Worm (Caenorhabditis elegans) whole organism, L3 larva: ENCODE measurements around the gene islo-1.

ENCODE experiments used
- R02D3.7 ChIP-seq: fragments of 150-350 bp; optimal IDR thresholded peaks from 2 replicates; lab custom pipeline; 2014; ENCODE audit warnings: missing biosample characterization, missing genetic modification characterization
- ZK546.5 ChIP-seq: sonication (generic microtip); optimal IDR thresholded peaks from 2 replicates; lab custom pipeline; 2017; ENCODE audit warnings: missing biosample characterization, missing genetic modification characterization
- ama-1 ChIP-seq: fragments of 150-350 bp; optimal IDR thresholded peaks from 2 replicates; lab custom pipeline; 2018
- elt-3 ChIP-seq, 3 experiments: fragments of 150-350 bp in 1 of 3; sonication (generic microtip) in 2 of 3; optimal IDR thresholded peaks; 2 replicates in 2 of 3; 4 replicates in 1 of 3; lab custom pipeline; 2014 to 2017; ENCODE audit warnings: missing biosample characterization in 3 of 3, missing genetic modification characterization in 3 of 3
- lin-15B ChIP-seq: fragments of 150-350 bp; optimal IDR thresholded peaks from 2 replicates; lab custom pipeline; 2014; ENCODE audit warnings: missing biosample characterization, missing genetic modification characterization
- lin-39 ChIP-seq: fragments of 150-350 bp; optimal IDR thresholded peaks from 2 replicates; lab custom pipeline; 2018; ENCODE audit warnings: missing biosample characterization, missing genetic modification reagents, missing genetic modification characterization
- nfya-1 ChIP-seq: sonication (generic microtip); optimal IDR thresholded peaks from 2 replicates; lab custom pipeline; 2017; ENCODE audit warnings: missing genetic modification characterization, mild to moderate bottlenecking, missing compliant biosample characterization, antibody characterized with exemption, moderate library complexity; ENCODE audit not compliant: insufficient read depth
- nhr-11 ChIP-seq: fragments of 150-350 bp; optimal IDR thresholded peaks from 2 replicates; lab custom pipeline; 2014; ENCODE audit warnings: missing biosample characterization, missing genetic modification characterization
- nhr-23 ChIP-seq: fragments of 150-350 bp; optimal IDR thresholded peaks from 2 replicates; lab custom pipeline; 2014; ENCODE audit warnings: missing biosample characterization, missing genetic modification reagents, missing genetic modification characterization
- nhr-237 ChIP-seq: fragments of 150-350 bp; optimal IDR thresholded peaks from 2 replicates; lab custom pipeline; 2014; ENCODE audit warnings: missing biosample characterization, missing genetic modification characterization
- nhr-25 ChIP-seq: sonication (generic microtip); optimal IDR thresholded peaks from 2 replicates; lab custom pipeline; 2017; ENCODE audit warnings: missing biosample characterization, missing genetic modification characterization
- unc-62 ChIP-seq: fragments of 150-350 bp; sonication (generic microtip); optimal IDR thresholded peaks from 4 replicates; lab custom pipeline; 2014; ENCODE audit warnings: missing biosample characterization, missing genetic modification reagents, missing genetic modification characterization
- ztf-4 ChIP-seq: fragments of 150-350 bp; optimal IDR thresholded peaks from 2 replicates; lab custom pipeline; 2014; ENCODE audit warnings: missing biosample characterization, missing genetic modification characterization

DNA sequence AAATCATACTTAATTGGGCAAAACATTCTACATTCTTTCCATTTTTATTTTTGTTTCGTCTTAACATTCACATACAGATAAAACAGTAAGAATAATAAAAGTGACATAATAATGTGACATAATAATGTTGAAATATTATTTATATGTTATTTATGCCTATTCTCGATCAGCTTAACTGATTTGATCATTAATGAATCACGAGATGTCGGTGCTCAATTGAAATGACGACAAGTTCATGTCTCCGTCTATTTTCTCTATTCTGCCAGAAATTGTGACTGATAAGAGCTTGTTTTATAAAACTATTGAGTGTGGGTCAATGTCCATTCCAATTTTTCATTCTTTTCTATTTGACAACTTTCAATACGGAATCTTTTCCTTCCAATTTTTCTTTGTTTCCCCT, 15.5 kb downstream of the islo-1 start:
- TF ChIP-seq ztf-4 (tag; lab: Kevin White, UChicago) (no peak), nhr-11 (tag; lab: Kevin White, UChicago) (no peak), ama-1 (lab: Kevin White, UChicago) (no peak), lin-15B (tag; lab: Kevin White, UChicago) (no peak), nhr-25 (no peak), elt-3 (tag; optimal IDR thresholded peaks at IDR 0.05; lab: Kevin White, UChicago) (no peak), nhr-237 (tag; lab: Kevin White, UChicago) (no peak), R02D3.7 (tag; lab: Kevin White, UChicago) (no peak), nfya-1 (tag; lab: Kevin White, UChicago) (no peak), nhr-23 (tag; lab: Kevin White, UChicago) (no peak), ZK546.5 (no peak), lin-39 (no peak), unc-62 (GFP tag; lab: Kevin White, UChicago) (no peak)
